Worm (Caenorhabditis elegans) whole organism, L1 larva: Measurements from ENCODE around the gene sri-9.
A peak's percentile ranks its signal among the peaks of the same experiment; 100 is the strongest.

Experiments used
- C04F5.9 ChIP-seq: sonication (generic microtip); optimal IDR thresholded peaks from 2 replicates; lab custom pipeline; 2016; ENCODE audit warnings: missing genetic modification characterization, missing compliant biosample characterization
- C34B4.2 ChIP-seq: sonication (generic microtip); optimal IDR thresholded peaks from 2 replicates; lab custom pipeline; 2017; ENCODE audit warnings: mild to moderate bottlenecking, missing genetic modification characterization, missing compliant biosample characterization
- F16B12.6 ChIP-seq: fragments of 150-350 bp; optimal IDR thresholded peaks from 2 replicates; lab custom pipeline; 2014; ENCODE audit warnings: missing biosample characterization, missing genetic modification characterization
- blmp-1 ChIP-seq: fragments of 150-350 bp; optimal IDR thresholded peaks from 2 replicates; lab custom pipeline; 2014; ENCODE audit warnings: missing biosample characterization, missing genetic modification characterization
- ceh-63 ChIP-seq: fragments of 200-800 bp; sonication (Bioruptor generic); optimal IDR thresholded peaks from 2 replicates; lab custom pipeline; 2018; ENCODE audit warnings: mild to moderate bottlenecking, missing genetic modification characterization, missing compliant biosample characterization
- ceh-82 ChIP-seq, 3 experiments: fragments of 150-350 bp in 1 of 3; sonication (generic microtip) in 2 of 3; optimal IDR thresholded peaks; 2 replicates each; lab custom pipeline; 2014 to 2017; ENCODE audit warnings: missing biosample characterization in 3 of 3, missing genetic modification characterization in 3 of 3
- ces-1 ChIP-seq: fragments of 150-350 bp; optimal IDR thresholded peaks from 2 replicates; lab custom pipeline; 2014; ENCODE audit warnings: missing biosample characterization, missing genetic modification reagents, missing genetic modification characterization
- dpl-1 ChIP-seq, 3 experiments: fragments of 150-350 bp in 2 of 3; sonication (generic microtip) in 1 of 3; optimal IDR thresholded peaks; 2 replicates each; lab custom pipeline; 2014 to 2017; ENCODE audit warnings: missing biosample characterization in 3 of 3, missing genetic modification characterization in 3 of 3, missing genetic modification reagents in 3 of 3
- efl-1 ChIP-seq, 4 experiments: fragments of 150-350 bp; optimal IDR thresholded peaks in 3 of 4; peaks in 1 of 4; 1 replicate in 1 of 4; 2 replicates in 3 of 4; lab custom pipeline; 2014; ENCODE audit warnings: missing biosample characterization in 2 of 4, missing genetic modification characterization in 2 of 4, missing genetic modification reagents in 2 of 4
- egl-27 ChIP-seq, 2 experiments: fragments of 150-350 bp in 1 of 2; sonication (generic microtip); optimal IDR thresholded peaks; 3 replicates each; lab custom pipeline; 2017 to 2018; ENCODE audit warnings: missing biosample characterization in 2 of 2, missing genetic modification characterization in 2 of 2, missing genetic modification reagents in 2 of 2
- elt-2 ChIP-seq: sonication (generic microtip); optimal IDR thresholded peaks from 2 replicates; lab custom pipeline; 2016; ENCODE audit warnings: missing genetic modification characterization, mild to moderate bottlenecking, inconsistent platforms, missing compliant biosample characterization, missing genetic modification reagents
- elt-3 ChIP-seq, 6 experiments: fragments of 150-350 bp in 1 of 6; sonication (generic microtip); optimal IDR thresholded peaks; 2 replicates each; lab custom pipeline; 2017 to 2018; ENCODE audit warnings: missing biosample characterization in 6 of 6, missing genetic modification characterization in 6 of 6, inconsistent platforms in 1 of 6
- fkh-10 ChIP-seq: sonication (generic microtip); optimal IDR thresholded peaks from 2 replicates; lab custom pipeline; 2017; ENCODE audit warnings: missing biosample characterization, missing genetic modification reagents, missing genetic modification characterization
- fkh-8 ChIP-seq: sonication (generic microtip); optimal IDR thresholded peaks from 2 replicates; lab custom pipeline; 2016; ENCODE audit warnings: mild to moderate bottlenecking, missing genetic modification characterization, missing compliant biosample characterization
- hlh-4 ChIP-seq: sonication (generic microtip); optimal IDR thresholded peaks from 2 replicates; lab custom pipeline; 2016; ENCODE audit warnings: mild to moderate bottlenecking, missing genetic modification characterization, missing compliant biosample characterization
- lin-35 ChIP-seq, 2 experiments: fragments of 150-350 bp; optimal IDR thresholded peaks; 2 replicates each; lab custom pipeline; 2014; ENCODE audit warnings: missing biosample characterization in 2 of 2, missing genetic modification characterization in 2 of 2, missing genetic modification reagents in 2 of 2
- lsy-2 ChIP-seq, 2 experiments: fragments of 150-350 bp; optimal IDR thresholded peaks; 2 replicates each; lab custom pipeline; 2014; ENCODE audit warnings: missing biosample characterization in 2 of 2, missing genetic modification characterization in 2 of 2
- mdl-1 ChIP-seq, 2 experiments: fragments of 150-350 bp; optimal IDR thresholded peaks; 2 replicates each; lab custom pipeline; 2014 to 2017; ENCODE audit warnings: missing biosample characterization in 2 of 2, missing genetic modification characterization in 2 of 2, inconsistent platforms in 1 of 2
- mep-1 ChIP-seq: fragments of 150-350 bp; optimal IDR thresholded peaks from 2 replicates; lab custom pipeline; 2014; ENCODE audit warnings: missing biosample characterization, missing genetic modification characterization
- nhr-12 ChIP-seq: sonication (generic microtip); optimal IDR thresholded peaks from 2 replicates; lab custom pipeline; 2017; ENCODE audit warnings: missing biosample characterization, missing genetic modification characterization
- nhr-20 ChIP-seq: sonication (generic microtip); optimal IDR thresholded peaks from 2 replicates; lab custom pipeline; 2016; ENCODE audit warnings: mild to moderate bottlenecking, missing genetic modification characterization, missing compliant biosample characterization
- nhr-237 ChIP-seq: fragments of 150-350 bp; optimal IDR thresholded peaks from 2 replicates; lab custom pipeline; 2014; ENCODE audit warnings: missing biosample characterization, missing genetic modification characterization
- nhr-76 ChIP-seq: sonication (generic microtip); optimal IDR thresholded peaks from 2 replicates; lab custom pipeline; 2017; ENCODE audit warnings: missing biosample characterization, missing genetic modification characterization
- nhr-85 ChIP-seq: sonication (generic microtip); peaks from one replicate; lab custom pipeline; 2016; ENCODE audit warnings: missing genetic modification characterization, inconsistent platforms, missing compliant biosample characterization
- pag-3 ChIP-seq: sonication (generic microtip); optimal IDR thresholded peaks from 2 replicates; lab custom pipeline; 2017; ENCODE audit warnings: missing genetic modification characterization, mild to moderate bottlenecking, missing compliant biosample characterization, antibody characterized with exemption, borderline replicate concordance; ENCODE audit not compliant: insufficient read depth
- pax-3 ChIP-seq: fragments of 200-800 bp; sonication (Bioruptor generic); optimal IDR thresholded peaks from 2 replicates; lab custom pipeline; 2018; ENCODE audit warnings: mild to moderate bottlenecking, missing genetic modification characterization, moderate library complexity, missing compliant biosample characterization
- skn-1 ChIP-seq: fragments of 150-350 bp; optimal IDR thresholded peaks from 2 replicates; lab custom pipeline; 2014; ENCODE audit warnings: missing biosample characterization, missing genetic modification characterization
- tbx-2 ChIP-seq: sonication (generic microtip); optimal IDR thresholded peaks from 2 replicates; lab custom pipeline; 2016; ENCODE audit warnings: missing genetic modification characterization, missing compliant biosample characterization
- tlp-1 ChIP-seq: fragments of 150-350 bp; optimal IDR thresholded peaks from 2 replicates; lab custom pipeline; 2014; ENCODE audit warnings: missing biosample characterization, missing genetic modification characterization
- unc-86 ChIP-seq: sonication (generic microtip); optimal IDR thresholded peaks from 2 replicates; lab custom pipeline; 2016; ENCODE audit warnings: missing genetic modification characterization, missing compliant biosample characterization
- vab-15 ChIP-seq: sonication (generic microtip); optimal IDR thresholded peaks from 2 replicates; lab custom pipeline; 2017; ENCODE audit warnings: missing genotype, mild to moderate bottlenecking, missing genetic modification characterization, missing compliant biosample characterization
- zag-1 ChIP-seq: fragments of 150-350 bp; optimal IDR thresholded peaks from 2 replicates; lab custom pipeline; 2014; ENCODE audit warnings: missing biosample characterization, missing genetic modification characterization
- zip-4 ChIP-seq: fragments of 200-800 bp; sonication (Bioruptor generic); optimal IDR thresholded peaks from 2 replicates; lab custom pipeline; 2018; ENCODE audit warnings: mild to moderate bottlenecking, missing genetic modification characterization, moderate library complexity, missing compliant biosample characterization
- ztf-4 ChIP-seq: fragments of 150-350 bp; optimal IDR thresholded peaks from 2 replicates; lab custom pipeline; 2014; ENCODE audit warnings: missing biosample characterization, missing genetic modification characterization

Gene sri-9

DNA sequence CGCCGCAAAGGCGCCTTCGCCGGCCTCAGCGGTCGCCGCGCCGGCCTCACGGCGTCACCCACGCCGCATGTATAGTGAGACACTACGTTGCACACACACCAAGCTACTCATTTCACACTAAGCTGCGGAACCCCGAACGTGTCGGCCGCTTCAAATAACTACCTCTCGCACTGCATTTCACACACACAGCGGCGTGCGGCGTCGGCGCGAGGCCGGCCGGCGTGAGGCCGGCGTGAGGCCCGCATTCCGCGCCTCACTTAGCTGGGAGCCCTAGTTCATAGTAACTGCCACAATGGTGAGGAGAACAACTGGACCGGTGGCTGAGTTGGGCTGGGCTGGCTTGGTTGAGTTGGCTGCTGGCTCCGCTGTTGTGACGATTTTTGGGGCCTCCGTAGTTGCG lies 20.8 kb downstream of the sri-9 start:
- peak; percentile 24 for TF ChIP-seq nhr-85 (tag; lab: Kevin White, UChicago)
- TF ChIP-seq, all 84 proteins: peak for 1; not testable (repeated sequence) for 83

DNA sequence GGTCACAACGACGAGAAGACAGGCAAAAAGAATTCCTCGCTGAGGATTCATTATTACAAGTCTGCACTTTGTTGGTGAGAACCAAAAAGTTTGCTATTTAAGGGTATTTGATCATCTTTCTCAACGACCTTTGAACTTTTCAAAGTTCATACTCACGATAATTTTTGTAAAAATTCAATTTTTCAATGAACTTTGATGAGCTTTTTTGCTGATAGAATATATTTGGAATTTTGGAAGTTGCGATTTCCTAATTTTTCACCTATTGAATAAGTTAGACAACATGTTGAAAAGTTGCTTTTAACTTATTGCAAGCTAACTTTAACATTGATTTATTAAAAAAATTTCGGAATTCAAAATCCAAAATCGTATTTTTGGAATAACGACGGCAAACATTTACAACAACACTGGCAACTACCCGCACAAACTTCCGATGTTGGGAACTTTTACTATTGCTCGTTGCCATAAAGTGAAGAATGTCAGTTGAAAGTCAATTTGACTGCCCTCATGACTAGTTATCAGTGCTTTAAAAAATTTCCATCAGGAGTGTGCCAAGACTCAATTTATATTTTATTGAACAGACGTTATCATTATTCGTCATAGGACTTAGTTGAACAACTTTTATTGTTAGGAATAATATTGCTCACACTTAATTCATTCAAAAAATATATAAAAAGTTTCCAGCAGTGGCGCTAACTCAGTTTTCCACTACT lies 21.5 kb downstream of the sri-9 start, which contains the start of the genes F49H6.8 and F49H6.5:
Gene F49H6.8 (minus strand): TSS at position 51 of the 710 bp plus-strand sequence.
Gene F49H6.5 (plus strand): TSS at position 629 of the 710 bp plus-strand sequence.
- TF ChIP-seq pag-3 (tag; lab: Kevin White, UChicago) (no peak), hlh-4 (tag; lab: Kevin White, UChicago) (no peak), efl-1 (optimal IDR thresholded peaks at IDR 0.05; lab: Kevin White, UChicago) (no peak), efl-1 (GFP tag; optimal IDR thresholded peaks at IDR 0.05 in 1 of 2; lab: Kevin White, UChicago) (no peak), zip-4 (GFP tag; lab: Kevin White, UChicago) (no peak), mep-1 (no peak), egl-27 (tag; optimal IDR thresholded peaks at IDR 0.05; lab: Kevin White, UChicago) (no peak), elt-3 (tag; optimal IDR thresholded peaks at IDR 0.05; lab: Kevin White, UChicago) (no peak), mdl-1 (tag; optimal IDR thresholded peaks at IDR 0.05; lab: Kevin White, UChicago) (no peak), elt-2 (tag; lab: Kevin White, UChicago) (peak; percentile 51), vab-15 (no peak), fkh-8 (tag; lab: Kevin White, UChicago) (no peak), lsy-2 (tag; optimal IDR thresholded peaks at IDR 0.05; lab: Kevin White, UChicago) (no peak), tbx-2 (tag; lab: Kevin White, UChicago) (no peak), zag-1 (no peak), tlp-1 (tag; lab: Kevin White, UChicago) (peak; percentile 42), lin-35 (GFP tag; optimal IDR thresholded peaks at IDR 0.05; lab: Kevin White, UChicago) (peak in 1 of 2 experiments; percentile 20), unc-86 (tag; lab: Kevin White, UChicago) (no peak), nhr-237 (no peak), C04F5.9 (no peak), nhr-12 (no peak), blmp-1 (tag; lab: Kevin White, UChicago) (no peak), dpl-1 (GFP tag; optimal IDR thresholded peaks at IDR 0.05; lab: Kevin White, UChicago) (no peak), skn-1 (tag; lab: Kevin White, UChicago) (no peak), nhr-76 (tag; lab: Kevin White, UChicago) (no peak), ceh-63 (GFP tag; lab: Kevin White, UChicago) (no peak), pax-3 (tag; lab: Kevin White, UChicago) (no peak)

DNA sequence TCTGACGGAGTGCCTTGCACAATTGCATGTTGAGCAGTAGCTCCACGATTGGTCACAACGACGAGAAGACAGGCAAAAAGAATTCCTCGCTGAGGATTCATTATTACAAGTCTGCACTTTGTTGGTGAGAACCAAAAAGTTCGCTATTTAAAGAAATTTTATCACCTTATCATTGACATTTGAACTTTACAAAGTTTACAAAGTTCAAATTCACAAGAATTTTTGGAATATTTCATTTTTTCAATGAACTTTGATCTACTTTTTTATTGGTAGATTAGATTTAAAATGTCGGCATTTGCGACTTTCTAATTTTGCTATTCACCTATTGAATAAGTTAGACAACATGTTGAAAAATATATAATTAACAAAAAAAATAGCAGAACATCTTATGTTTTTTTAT lies 25.0 kb downstream of the sri-9 start, which contains the start of gene F49H6.15:
Gene F49H6.15 (minus strand): TSS at position 101 of the 400 bp plus-strand sequence.
- TF ChIP-seq ces-1 (GFP tag; lab: Kevin White, UChicago) (no peak), C34B4.2 (tag; lab: Kevin White, UChicago) (no peak), ceh-82 (tag; optimal IDR thresholded peaks at IDR 0.05; lab: Kevin White, UChicago) (no peak), nhr-76 (tag; lab: Kevin White, UChicago) (no peak), egl-27 (tag; optimal IDR thresholded peaks at IDR 0.05; lab: Kevin White, UChicago) (no peak), nhr-20 (tag; lab: Kevin White, UChicago) (no peak), F16B12.6 (tag; lab: Kevin White, UChicago) (no peak), ztf-4 (tag; lab: Kevin White, UChicago) (no peak)

DNA sequence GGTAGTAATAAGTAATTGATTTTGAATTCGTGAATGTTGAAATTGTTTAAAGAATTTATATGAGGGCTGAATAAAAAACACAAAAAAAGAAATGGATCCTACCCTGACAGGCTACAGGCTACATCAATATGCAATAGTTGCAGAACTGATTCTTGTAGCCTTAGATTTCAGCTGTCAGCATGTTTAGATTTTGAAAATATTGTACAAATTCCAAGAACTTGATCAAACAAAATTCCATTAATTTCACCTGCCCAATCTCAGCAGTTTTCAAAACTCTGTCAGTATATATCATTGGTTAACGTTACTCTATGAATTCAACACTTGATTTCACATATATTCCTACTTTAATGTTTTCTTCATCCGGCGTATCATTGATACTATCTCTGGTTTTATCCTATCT lies 29.2 kb downstream of the sri-9 start:
- no peak for TF ChIP-seq pag-3 (tag; lab: Kevin White, UChicago)
- peak; percentile 3 for TF ChIP-seq fkh-8 (tag; lab: Kevin White, UChicago)
- no peak for TF ChIP-seq fkh-10 (GFP tag; lab: Kevin White, UChicago)
- peak; percentile 98 for TF ChIP-seq hlh-4 (tag; lab: Kevin White, UChicago)
